Fruit fly (Drosophila melanogaster): ENCODE measurements around the gene CG7992.

DNA sequence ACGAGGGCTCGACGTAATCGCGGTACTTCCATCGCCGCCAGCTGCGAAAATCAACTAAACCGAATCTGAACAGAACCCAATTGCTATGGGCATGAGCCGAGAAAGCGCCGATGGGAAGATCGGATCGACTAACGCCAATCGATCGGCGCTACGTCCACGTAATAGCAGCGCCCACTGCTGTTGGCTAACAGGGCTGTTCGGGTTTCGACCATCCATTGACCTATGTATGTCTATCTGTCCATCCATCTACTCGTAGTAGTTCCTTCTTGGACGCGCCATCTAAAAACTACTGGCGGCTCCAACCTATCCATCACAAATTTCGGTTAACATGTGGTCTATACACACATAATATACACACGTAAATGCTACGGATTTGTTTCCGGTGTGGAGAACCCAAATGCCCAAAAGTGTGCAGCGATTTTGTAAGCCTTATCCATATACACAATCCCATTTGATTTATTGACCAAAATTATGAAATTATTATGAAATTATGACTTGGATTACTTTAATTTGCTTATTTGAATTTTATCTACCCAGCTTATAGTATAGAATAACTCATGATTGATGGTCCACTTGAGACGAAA is 5.2 kb downstream of the CG7992 start, which contains the start of gene CG14196:
- TF ChIP-seq psq (optimal IDR thresholded peaks at IDR 0.05) (no peak), h (optimal IDR thresholded peaks at IDR 0.05) (no peak), Sin3A (optimal IDR thresholded peaks at IDR 0.05) (no peak), insv (optimal IDR thresholded peaks at IDR 0.05) (no peak), ttk (optimal IDR thresholded peaks at IDR 0.05) (no peak), Myc (optimal IDR thresholded peaks at IDR 0.05) (no peak)
